Worm (Caenorhabditis elegans): ENCODE results near the gene tsen-34.

The tsen-34 gene

DNA sequence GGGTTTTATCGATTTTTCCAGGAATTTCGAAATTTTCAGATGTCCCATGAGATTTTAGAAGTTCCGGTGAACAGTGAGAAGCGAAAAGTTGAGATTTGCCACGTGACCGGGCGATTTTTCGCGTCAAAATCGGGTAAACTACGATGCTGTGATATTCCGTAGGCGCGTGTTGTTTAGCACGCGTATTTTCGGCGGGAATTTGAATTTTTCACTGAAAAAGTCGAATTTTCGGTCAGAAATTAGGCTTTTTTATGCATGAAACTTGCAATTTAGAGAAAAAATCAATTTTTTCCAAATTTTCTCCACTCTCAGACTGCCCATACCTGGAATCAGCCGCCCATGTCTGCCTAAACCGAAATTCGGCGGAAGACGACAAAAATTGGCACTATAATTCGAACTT is at the start of gene tsen-34:
Gene tsen-34 (plus strand): TSS at position 34 of the 400 bp plus-strand sequence.
- TF ChIP-seq elt-1 (tag; optimal IDR thresholded peaks at IDR 0.05) = no peak
- TF ChIP-seq nhr-77 (tag; optimal IDR thresholded peaks at IDR 0.05) = no peak
- no peak for TF ChIP-seq nhr-11 (tag; optimal IDR thresholded peaks at IDR 0.05)
- TF ChIP-seq pha-4 (tag; optimal IDR thresholded peaks at IDR 0.05) = no peak
- TF ChIP-seq ama-1 (optimal IDR thresholded peaks at IDR 0.05) = no peak
- no peak for TF ChIP-seq tbx-2 (tag; optimal IDR thresholded peaks at IDR 0.05)
- TF ChIP-seq mml-1 (tag; optimal IDR thresholded peaks at IDR 0.05) = no peak
- no peak for TF ChIP-seq nhr-12 (tag; optimal IDR thresholded peaks at IDR 0.05)
- no peak for TF ChIP-seq nhr-237 (tag; optimal IDR thresholded peaks at IDR 0.05)
- TF ChIP-seq nhr-67 (tag; optimal IDR thresholded peaks at IDR 0.05) = no peak
- TF ChIP-seq unc-62 (GFP tag; optimal IDR thresholded peaks at IDR 0.05) = no peak

DNA sequence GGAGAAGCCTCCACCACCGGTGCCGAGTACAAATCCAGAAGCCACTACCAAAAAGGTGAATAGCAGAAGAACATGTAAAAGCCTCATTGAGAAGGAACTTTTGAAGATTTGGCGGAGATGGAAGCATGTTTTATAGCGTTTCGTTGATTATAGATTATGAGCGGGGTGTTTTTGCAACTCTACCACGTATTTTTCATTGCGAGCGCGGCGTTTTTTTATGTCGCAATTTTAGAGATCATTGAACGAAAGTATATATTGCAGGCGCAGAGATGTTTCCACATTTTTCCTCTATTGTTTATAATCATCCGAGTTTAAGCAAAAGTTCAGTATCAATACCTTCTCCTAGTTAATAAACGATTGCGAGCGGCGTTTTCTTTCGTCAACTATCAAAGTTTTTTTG is 42.5 kb upstream of the tsen-34 start, which contains the start of gene F49F1.17:
Gene F49F1.17 (minus strand): TSS at position 101 of the 400 bp plus-strand sequence.
- no peak for TF ChIP-seq mml-1 (tag; optimal IDR thresholded peaks at IDR 0.05)
- TF ChIP-seq lin-39 (tag; optimal IDR thresholded peaks at IDR 0.05) = no peak
- no peak for TF ChIP-seq jun-1 (tag; optimal IDR thresholded peaks at IDR 0.05)
- no peak for TF ChIP-seq nhr-25 (tag; optimal IDR thresholded peaks at IDR 0.05)
- no peak for TF ChIP-seq pha-4 (tag; optimal IDR thresholded peaks at IDR 0.05)
- no peak for TF ChIP-seq ceh-9 (tag; optimal IDR thresholded peaks at IDR 0.05)
- TF ChIP-seq ceh-28 (tag; optimal IDR thresholded peaks at IDR 0.05) = no peak
- TF ChIP-seq lin-15B (tag; optimal IDR thresholded peaks at IDR 0.05) = no peak
- TF ChIP-seq nhr-23 (tag; optimal IDR thresholded peaks at IDR 0.05) = no peak
- no peak for TF ChIP-seq ceh-16 (tag; optimal IDR thresholded peaks at IDR 0.05)
- no peak for TF ChIP-seq unc-62 (GFP tag; optimal IDR thresholded peaks at IDR 0.05)
- no peak for TF ChIP-seq daf-12 (tag; optimal IDR thresholded peaks at IDR 0.05)
- TF ChIP-seq skn-1 (tag; optimal IDR thresholded peaks at IDR 0.05) = no peak
- TF ChIP-seq ZK546.5 (tag; optimal IDR thresholded peaks at IDR 0.05) = no peak
- TF ChIP-seq pqm-1 (tag; optimal IDR thresholded peaks at IDR 0.05) = no peak
- no peak for TF ChIP-seq fkh-10 (GFP tag; optimal IDR thresholded peaks at IDR 0.05)
- TF ChIP-seq ama-1 (optimal IDR thresholded peaks at IDR 0.05) = no peak

DNA sequence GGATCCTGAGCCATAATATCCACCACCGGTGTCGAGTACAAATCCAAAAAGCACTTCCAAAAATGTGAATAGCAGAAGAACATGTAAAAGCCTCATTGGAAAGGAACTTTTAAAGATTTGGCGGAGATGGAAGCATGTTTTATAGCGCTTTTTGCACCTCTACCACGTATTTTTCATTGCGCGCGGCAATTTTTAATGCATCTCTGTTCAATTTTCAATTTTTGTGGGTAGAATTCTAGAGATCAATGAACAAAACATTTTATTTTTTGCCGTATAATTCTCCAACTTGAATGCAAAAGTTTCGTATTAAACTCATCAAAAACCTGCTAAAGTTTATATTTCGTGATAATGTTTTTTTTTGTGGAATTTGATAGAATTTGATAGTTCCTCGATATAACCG is 40.8 kb upstream of the tsen-34 start, which contains the start of gene F49F1.9:
Gene F49F1.9 (minus strand): TSS at position 101 of the 400 bp plus-strand sequence.
- TF ChIP-seq jun-1 (tag; optimal IDR thresholded peaks at IDR 0.05) = no peak
- no peak for TF ChIP-seq snpc-4 (tag; optimal IDR thresholded peaks at IDR 0.05)
- no peak for TF ChIP-seq pqm-1 (tag; optimal IDR thresholded peaks at IDR 0.05)
- no peak for TF ChIP-seq mdl-1 (tag; optimal IDR thresholded peaks at IDR 0.05)
- TF ChIP-seq nhr-23 (tag; optimal IDR thresholded peaks at IDR 0.05) = no peak
- TF ChIP-seq zag-1 (tag; optimal IDR thresholded peaks at IDR 0.05) = no peak
- no peak for TF ChIP-seq elt-1 (tag; optimal IDR thresholded peaks at IDR 0.05)
- TF ChIP-seq nfya-1 (tag; optimal IDR thresholded peaks at IDR 0.05; ENCODE audit: insufficient read depth) = no peak
- no peak for TF ChIP-seq unc-62 (GFP tag; optimal IDR thresholded peaks at IDR 0.05)
- TF ChIP-seq nhr-67 (tag; optimal IDR thresholded peaks at IDR 0.05) = no peak
- no peak for TF ChIP-seq R02D3.7 (tag; optimal IDR thresholded peaks at IDR 0.05)
- no peak for TF ChIP-seq egl-27 (tag; optimal IDR thresholded peaks at IDR 0.05)
- no peak for TF ChIP-seq tbx-2 (tag; optimal IDR thresholded peaks at IDR 0.05)
- no peak for TF ChIP-seq pha-4 (tag; optimal IDR thresholded peaks at IDR 0.05)
- no peak for TF ChIP-seq sea-2 (GFP tag; optimal IDR thresholded peaks at IDR 0.05)
- TF ChIP-seq nhr-12 (tag; optimal IDR thresholded peaks at IDR 0.05) = no peak
- TF ChIP-seq egl-5 (tag; optimal IDR thresholded peaks at IDR 0.05) = no peak

DNA sequence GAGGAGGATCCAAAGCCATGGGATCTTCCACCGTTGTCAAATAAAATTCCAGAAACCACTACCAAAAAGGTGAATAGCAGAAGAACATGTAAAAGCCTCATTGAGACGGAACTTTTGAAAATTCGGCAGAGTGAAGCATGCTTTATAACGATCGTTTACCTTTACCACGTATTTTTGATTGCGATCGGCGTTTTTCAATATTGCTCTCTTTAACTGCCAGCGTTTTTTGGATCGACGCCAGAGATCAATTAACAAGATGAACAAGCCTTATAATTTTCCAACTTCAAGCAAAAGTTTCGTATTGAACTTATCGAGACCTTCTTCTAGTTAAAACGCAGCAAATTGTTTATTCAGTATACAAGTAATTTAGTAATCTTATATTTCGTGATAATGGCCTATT is 39.2 kb upstream of the tsen-34 start, which contains the start of gene F49F1.10:
Gene F49F1.10 (minus strand): TSS at position 101 of the 400 bp plus-strand sequence.
- TF ChIP-seq nhr-25 (tag; optimal IDR thresholded peaks at IDR 0.05) (no peak), elt-1 (tag; optimal IDR thresholded peaks at IDR 0.05) (no peak)

DNA sequence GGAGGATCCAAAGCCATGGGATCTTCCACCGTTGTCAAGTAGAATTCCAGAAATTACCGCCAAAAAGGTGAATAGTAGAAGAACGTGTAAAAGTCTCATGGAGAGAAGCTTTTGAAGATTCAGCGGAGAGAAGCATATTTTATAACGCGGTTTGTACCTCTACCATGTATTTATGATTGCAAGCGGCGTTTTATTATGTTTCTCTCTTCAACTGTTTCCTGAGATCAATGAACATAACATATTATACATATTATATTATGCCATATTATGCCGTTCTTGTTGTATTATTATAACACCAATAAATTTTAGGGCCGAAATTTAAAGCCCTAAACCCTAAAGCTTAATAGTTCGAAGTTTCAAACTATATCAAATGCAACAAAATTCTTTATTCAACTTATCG is 38.0 kb upstream of the tsen-34 start, which contains the start of gene F49F1.18:
Gene F49F1.18 (minus strand): TSS at position 101 of the 400 bp plus-strand sequence.
- no peak for TF ChIP-seq mml-1 (tag; optimal IDR thresholded peaks at IDR 0.05)
- TF ChIP-seq sea-2 (GFP tag; optimal IDR thresholded peaks at IDR 0.05) = no peak
- no peak for TF ChIP-seq nhr-23 (tag; optimal IDR thresholded peaks at IDR 0.05)

DNA sequence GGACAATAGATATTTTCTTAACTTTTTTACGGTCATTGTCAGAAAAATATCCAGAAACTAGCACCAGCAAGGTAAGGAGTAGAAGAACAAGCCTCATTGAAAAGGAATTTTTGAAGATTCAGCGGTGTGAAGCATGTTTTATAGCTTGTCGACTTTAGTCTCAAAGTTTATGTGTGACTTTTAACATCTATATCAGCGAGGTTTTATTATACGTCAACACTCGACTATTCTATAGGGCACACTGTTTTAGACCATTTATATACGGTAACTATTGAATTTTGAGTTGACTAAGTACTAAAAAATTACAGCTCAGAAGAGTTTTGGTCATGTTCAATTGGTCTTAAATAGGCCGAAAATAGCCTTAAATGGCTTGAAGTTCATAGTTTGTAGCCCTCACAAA is 36.9 kb upstream of the tsen-34 start, which contains the start of gene F49F1.11:
Gene F49F1.11 (minus strand): TSS at position 101 of the 400 bp plus-strand sequence.
- TF ChIP-seq nhr-43 (tag; optimal IDR thresholded peaks at IDR 0.05; ENCODE audit: poor library complexity, severe bottlenecking) = no peak
- no peak for TF ChIP-seq lsy-12 (tag; optimal IDR thresholded peaks at IDR 0.05)
- no peak for TF ChIP-seq daf-12 (tag; optimal IDR thresholded peaks at IDR 0.05)
- no peak for TF ChIP-seq tbx-2 (tag; optimal IDR thresholded peaks at IDR 0.05)
- no peak for TF ChIP-seq ceh-9 (tag; optimal IDR thresholded peaks at IDR 0.05)
